Worm (Caenorhabditis elegans) whole organism, L4 larva: ENCODE data around the gene F56C3.9.

Experiments
- D1046.2 ChIP-seq: fragments of 200-800 bp; sonication (Bioruptor generic); IDR thresholded peaks from 2 replicates; pipeline ENCODE4 v1.3.6; 2022; ENCODE audit warnings: missing genetic modification characterization, missing compliant biosample characterization
- F10B5.3 ChIP-seq: sonication (generic microtip); optimal IDR thresholded peaks from 2 replicates; lab custom pipeline; 2016; ENCODE audit warnings: mild to moderate bottlenecking, missing genetic modification characterization, missing compliant biosample characterization
- F26F4.8 ChIP-seq: fragments of 200-800 bp; sonication (Bioruptor generic); conservative IDR thresholded peaks from 2 replicates; pipeline ENCODE4 v1.3.6; 2022; ENCODE audit warnings: missing genetic modification characterization, missing compliant biosample characterization
- F44E2.7 ChIP-seq: fragments of 200-800 bp; sonication (Bioruptor generic); IDR thresholded peaks from 2 replicates; pipeline ENCODE4 v2.1.2; 2022; ENCODE audit warnings: missing genetic modification characterization, missing compliant biosample characterization
- T20F7.1 ChIP-seq: fragments of 200-800 bp; sonication (Bioruptor generic); optimal IDR thresholded peaks from 2 replicates; lab custom pipeline; 2018; ENCODE audit warnings: mild to moderate bottlenecking, missing genetic modification characterization, missing compliant biosample characterization
- T26A8.4 ChIP-seq: fragments of 200-800 bp; sonication (Bioruptor generic); IDR thresholded peaks from 2 replicates; pipeline ENCODE4 v1.3.6; 2022; ENCODE audit warnings: missing genetic modification characterization, missing compliant biosample characterization
- Y48G9A.11 ChIP-seq: fragments of 200-800 bp; sonication (Bioruptor generic); IDR thresholded peaks from 2 replicates; pipeline ENCODE4 v1.3.6; 2022; ENCODE audit warnings: missing genetic modification reagents, missing genetic modification characterization, missing compliant biosample characterization
- ZK546.5 ChIP-seq, 2 experiments: sonication (generic microtip); optimal IDR thresholded peaks; 2 replicates each; lab custom pipeline; 2017; ENCODE audit warnings: missing biosample characterization in 2 of 2, missing genetic modification characterization in 2 of 2
- arid-1 ChIP-seq: fragments of 200-800 bp; sonication (Bioruptor generic); conservative IDR thresholded peaks from 2 replicates; pipeline ENCODE4 v1.3.6; 2022; ENCODE audit warnings: missing genetic modification reagents, missing genetic modification characterization, missing compliant biosample characterization
- ceh-32 ChIP-seq: sonication (generic microtip); optimal IDR thresholded peaks from 2 replicates; lab custom pipeline; 2016; ENCODE audit warnings: mild to moderate bottlenecking, missing genetic modification characterization, missing compliant biosample characterization; ENCODE audit not compliant: poor library complexity
- ces-1 ChIP-seq: fragments of 150-350 bp; sonication (generic microtip); optimal IDR thresholded peaks from 4 replicates; lab custom pipeline; 2014; ENCODE audit warnings: missing biosample characterization, missing genetic modification reagents, missing genetic modification characterization
- daf-12 ChIP-seq: fragments of 150-350 bp; optimal IDR thresholded peaks from 2 replicates; lab custom pipeline; 2014; ENCODE audit warnings: missing biosample characterization, missing genetic modification reagents, missing genetic modification characterization
- daf-19 ChIP-seq: fragments of 200-800 bp; sonication (Bioruptor generic); conservative IDR thresholded peaks from 2 replicates; pipeline ENCODE4 v1.3.6; 2022; ENCODE audit warnings: missing genetic modification characterization, missing compliant biosample characterization
- daf-8 ChIP-seq: fragments of 200-800 bp; sonication (Bioruptor generic); IDR thresholded peaks from 2 replicates; pipeline ENCODE4 v1.3.6; 2022; ENCODE audit warnings: missing genetic modification characterization, missing compliant biosample characterization
- duxl-1 ChIP-seq: sonication (generic microtip); optimal IDR thresholded peaks from 2 replicates; lab custom pipeline; 2016; ENCODE audit warnings: mild to moderate bottlenecking, missing genetic modification characterization, moderate library complexity, missing compliant biosample characterization; ENCODE audit not compliant: poor library complexity
- dve-1 ChIP-seq: sonication (generic microtip); optimal IDR thresholded peaks from 2 replicates; lab custom pipeline; 2017; ENCODE audit warnings: antibody characterized with exemption, mild to moderate bottlenecking, missing genetic modification characterization, missing compliant biosample characterization; ENCODE audit not compliant: insufficient read depth
- egl-43 ChIP-seq: fragments of 200-800 bp; sonication (Bioruptor generic); IDR thresholded peaks from 2 replicates; pipeline ENCODE4 v1.3.6; 2022; ENCODE audit warnings: missing genetic modification reagents, missing genetic modification characterization, missing compliant biosample characterization
- fkh-10 ChIP-seq: fragments of 150-350 bp; optimal IDR thresholded peaks from 2 replicates; lab custom pipeline; 2014; ENCODE audit warnings: missing biosample characterization, missing genetic modification reagents, missing genetic modification characterization
- fos-1 ChIP-seq: fragments of 150-350 bp; optimal IDR thresholded peaks from 2 replicates; lab custom pipeline; 2014; ENCODE audit warnings: missing biosample characterization, missing genetic modification characterization
- gei-8 ChIP-seq: fragments of 200-800 bp; sonication (Bioruptor generic); optimal IDR thresholded peaks from 2 replicates; lab custom pipeline; 2018; ENCODE audit warnings: mild to moderate bottlenecking, missing genetic modification characterization, missing compliant biosample characterization
- hmg-1.1 ChIP-seq: fragments of 200-800 bp; sonication (Bioruptor generic); IDR thresholded peaks from 2 replicates; pipeline ENCODE4 v1.3.6; 2022; ENCODE audit warnings: missing genetic modification reagents, missing genetic modification characterization, missing compliant biosample characterization
- jun-1 ChIP-seq: fragments of 150-350 bp; optimal IDR thresholded peaks from 2 replicates; lab custom pipeline; 2014; ENCODE audit warnings: missing biosample characterization, missing genetic modification reagents, missing genetic modification characterization
- lin-13 ChIP-seq: fragments of 150-350 bp; optimal IDR thresholded peaks from 2 replicates; lab custom pipeline; 2014; ENCODE audit warnings: missing biosample characterization, missing genetic modification reagents, missing genetic modification characterization
- lin-15B ChIP-seq: fragments of 150-350 bp; sonication (generic microtip); optimal IDR thresholded peaks from 3 replicates; lab custom pipeline; 2014; ENCODE audit warnings: missing biosample characterization, missing genetic modification characterization
- lin-38 ChIP-seq: fragments of 200-800 bp; sonication (Bioruptor generic); IDR thresholded peaks from 2 replicates; pipeline ENCODE4 v1.3.6; 2022; ENCODE audit warnings: missing genetic modification reagents, missing genetic modification characterization, missing compliant biosample characterization
- lir-3 ChIP-seq: sonication (generic microtip); optimal IDR thresholded peaks from 2 replicates; lab custom pipeline; 2016; ENCODE audit warnings: mild to moderate bottlenecking, missing genetic modification characterization, missing compliant biosample characterization
- madf-5 ChIP-seq, 2 experiments: fragments of 200-800 bp; sonication (Bioruptor generic); IDR thresholded peaks; 2 replicates each; pipeline ENCODE4 v1.3.6; 2022; ENCODE audit warnings: missing compliant biosample characterization in 2 of 2, missing genetic modification characterization in 2 of 2
- mdl-1 ChIP-seq, 2 experiments: fragments of 150-350 bp in 1 of 2; sonication (generic microtip) in 1 of 2; optimal IDR thresholded peaks; 2 replicates each; lab custom pipeline; 2014 to 2017; ENCODE audit warnings: missing biosample characterization in 2 of 2, missing genetic modification characterization in 2 of 2
- mdt-29 ChIP-seq: fragments of 200-800 bp; sonication (Bioruptor generic); IDR thresholded peaks from 2 replicates; pipeline ENCODE4 v1.3.6; 2022; ENCODE audit warnings: missing genetic modification reagents, missing genetic modification characterization, missing compliant biosample characterization
- mep-1 ChIP-seq: fragments of 150-350 bp; sonication (generic microtip); optimal IDR thresholded peaks from 3 replicates; lab custom pipeline; 2014; ENCODE audit warnings: missing biosample characterization, missing genetic modification characterization
- mes-2 ChIP-seq: sonication (generic microtip); optimal IDR thresholded peaks from 2 replicates; lab custom pipeline; 2016; ENCODE audit warnings: missing genotype, mild to moderate bottlenecking, missing genetic modification characterization, missing compliant biosample characterization; ENCODE audit not compliant: poor library complexity, severe bottlenecking
- mxl-2 ChIP-seq: fragments of 200-800 bp; sonication (Bioruptor generic); conservative IDR thresholded peaks from 2 replicates; pipeline ENCODE4 v1.3.6; 2022; ENCODE audit warnings: missing genetic modification reagents, missing genetic modification characterization, missing compliant biosample characterization
- nhr-11 ChIP-seq: fragments of 150-350 bp; optimal IDR thresholded peaks from 2 replicates; lab custom pipeline; 2014; ENCODE audit warnings: missing biosample characterization, missing genetic modification characterization
- nhr-111 ChIP-seq: fragments of 200-800 bp; sonication (Bioruptor generic); optimal IDR thresholded peaks from 2 replicates; lab custom pipeline; 2018; ENCODE audit warnings: mild to moderate bottlenecking, missing genetic modification characterization, missing compliant biosample characterization
- nhr-237 ChIP-seq: sonication (generic microtip); optimal IDR thresholded peaks from 2 replicates; lab custom pipeline; 2017; ENCODE audit warnings: missing biosample characterization, missing genetic modification characterization
- nhr-42 ChIP-seq: fragments of 200-800 bp; sonication (Bioruptor generic); IDR thresholded peaks from 2 replicates; pipeline ENCODE4 v1.3.6; 2022; ENCODE audit warnings: missing genetic modification characterization, missing compliant biosample characterization
- nhr-48 ChIP-seq: sonication (generic microtip); optimal IDR thresholded peaks from 2 replicates; lab custom pipeline; 2016; ENCODE audit warnings: mild to moderate bottlenecking, missing genetic modification characterization, missing compliant biosample characterization
- nhr-6 ChIP-seq: fragments of 150-350 bp; optimal IDR thresholded peaks from 2 replicates; lab custom pipeline; 2014; ENCODE audit warnings: missing biosample characterization, missing genetic modification characterization
- php-3 ChIP-seq: fragments of 200-800 bp; sonication (Bioruptor generic); IDR thresholded peaks from 2 replicates; pipeline ENCODE4 v1.3.6; 2022; ENCODE audit warnings: missing genetic modification reagents, missing genetic modification characterization, missing compliant biosample characterization
- saeg-2 ChIP-seq: fragments of 200-800 bp; sonication (Bioruptor generic); IDR thresholded peaks from 2 replicates; pipeline ENCODE4 v1.3.6; 2022; ENCODE audit warnings: missing genetic modification reagents, missing genetic modification characterization, missing compliant biosample characterization
- sdz-12 ChIP-seq: fragments of 200-800 bp; sonication (Bioruptor generic); optimal IDR thresholded peaks from 2 replicates; lab custom pipeline; 2018; ENCODE audit warnings: mild to moderate bottlenecking, missing genetic modification characterization, missing compliant biosample characterization
- snpc-1.2 ChIP-seq: fragments of 200-800 bp; sonication (Bioruptor generic); IDR thresholded peaks from 2 replicates; pipeline ENCODE4 v1.3.6; 2022; ENCODE audit warnings: missing genetic modification reagents, missing genetic modification characterization, missing compliant biosample characterization
- snpc-4 ChIP-seq: fragments of 150-350 bp; optimal IDR thresholded peaks from 2 replicates; lab custom pipeline; 2014; ENCODE audit warnings: missing biosample characterization, missing genetic modification characterization
- spr-1 ChIP-seq: sonication (generic microtip); optimal IDR thresholded peaks from 2 replicates; lab custom pipeline; 2016; ENCODE audit warnings: mild to moderate bottlenecking, missing genetic modification characterization, missing compliant biosample characterization
- tag-97 ChIP-seq: fragments of 200-800 bp; sonication (Bioruptor generic); IDR thresholded peaks from 2 replicates; pipeline ENCODE4 v1.3.6; 2022; ENCODE audit warnings: missing genetic modification characterization, missing compliant biosample characterization
- unc-130 ChIP-seq: sonication (generic microtip); optimal IDR thresholded peaks from 2 replicates; lab custom pipeline; 2016; ENCODE audit warnings: missing genetic modification reagents, missing genetic modification characterization, missing compliant biosample characterization
- unc-39 ChIP-seq: sonication (generic microtip); optimal IDR thresholded peaks from 2 replicates; lab custom pipeline; 2017; ENCODE audit warnings: missing biosample characterization, missing genetic modification characterization
- unc-62 ChIP-seq, 3 experiments: fragments of 150-350 bp in 1 of 3; sonication (generic microtip); optimal IDR thresholded peaks in 2 of 3; peaks in 1 of 3; 1 replicate in 1 of 3; 2 replicates in 2 of 3; lab custom pipeline; 2014 to 2017; ENCODE audit warnings: missing biosample characterization in 3 of 3, missing genetic modification characterization in 3 of 3, missing genetic modification reagents in 3 of 3, missing genotype in 1 of 3
- zfp-3 ChIP-seq: fragments of 200-800 bp; sonication (Bioruptor generic); conservative IDR thresholded peaks from 2 replicates; pipeline ENCODE4 v1.3.6; 2022; ENCODE audit warnings: missing genetic modification reagents, missing genetic modification characterization, missing compliant biosample characterization

The F56C3.9 gene

ce11 chrX:1389382-1389983, 4.3 kb downstream of the F56C3.9 start:
- TF ChIP-seq ZK546.5 (tag; optimal IDR thresholded peaks at IDR 0.05; lab: Kevin White, UChicago), result peak in 1 of 2 experiments; percentile 55
- peak; percentile 88 for TF ChIP-seq ces-1
- no peak for TF ChIP-seq gei-8 (GFP tag; lab: Kevin White, UChicago)
- peak; percentile 94 for TF ChIP-seq nhr-11
- peak; percentile 74 for TF ChIP-seq zfp-3 (GFP tag; lab: Robert Waterston, UW)
- peak; percentile 81; the same call in 1 of the 2 replicates for TF ChIP-seq saeg-2
- no peak for TF ChIP-seq lin-15B (tag; lab: Kevin White, UChicago)
- peak; percentile 97 for TF ChIP-seq duxl-1 (tag; lab: Kevin White, UChicago)
- TF ChIP-seq nhr-48 (tag; lab: Kevin White, UChicago), result peak; percentile 93
- peak; percentile 77 for TF ChIP-seq fkh-10 (GFP tag; lab: Kevin White, UChicago)
- no peak for TF ChIP-seq madf-5 (GFP tag; IDR thresholded peaks at IDR 0.05; lab: Robert Waterston, UW)
- no peak for TF ChIP-seq unc-39 (tag; lab: Kevin White, UChicago)
- TF ChIP-seq spr-1 (tag; lab: Kevin White, UChicago), result peak; percentile 96
- TF ChIP-seq nhr-237 (tag; lab: Kevin White, UChicago), result peak; percentile 78
- TF ChIP-seq nhr-6 (tag; lab: Kevin White, UChicago), result peak; percentile 98
- peak; percentile 94 for TF ChIP-seq dve-1
- TF ChIP-seq T20F7.1 (GFP tag; lab: Kevin White, UChicago), result peak; percentile 88
- TF ChIP-seq F10B5.3 (tag; lab: Kevin White, UChicago), result peak; percentile 83
- no peak for TF ChIP-seq nhr-111
- no peak; the same call in 1 of the 2 replicates for TF ChIP-seq arid-1 (GFP tag; lab: Robert Waterston, UW)
- TF ChIP-seq mes-2 (tag; lab: Kevin White, UChicago), result peak; percentile 87
- peak; percentile 67 for TF ChIP-seq lir-3
- TF ChIP-seq daf-12 (tag; lab: Kevin White, UChicago), result no peak
- peak; percentile 77 for TF ChIP-seq ceh-32
- TF ChIP-seq mxl-2 (GFP tag; lab: Robert Waterston, UW), result no peak
- 0 out of 2 replicates have a peak, but pooled peaks have one; percentile 29 for TF ChIP-seq Y48G9A.11 (GFP tag; lab: Robert Waterston, UW)
- TF ChIP-seq unc-130, result no peak
- no peak for TF ChIP-seq sdz-12
- TF ChIP-seq T26A8.4 (GFP tag; lab: Robert Waterston, UW), result peak; percentile 98
- peak; percentile 99 for TF ChIP-seq hmg-1.1 (GFP tag; lab: Robert Waterston, UW)
- peak; percentile 87 for TF ChIP-seq php-3 (GFP tag; lab: Robert Waterston, UW)
- peak; percentile 96 for TF ChIP-seq nhr-42 (GFP tag; lab: Robert Waterston, UW)
- peak; percentile 95 for TF ChIP-seq jun-1
- TF ChIP-seq fos-1 (tag; lab: Kevin White, UChicago), result peak; percentile 66
- peak; percentile 69 to 85 for TF ChIP-seq mdl-1 (tag; optimal IDR thresholded peaks at IDR 0.05; lab: Kevin White, UChicago)
- TF ChIP-seq daf-19 (GFP tag; lab: Robert Waterston, UW), result peak; percentile 82; the same call in 1 of the 2 replicates
- TF ChIP-seq lin-13 (GFP tag; lab: Kevin White, UChicago), result peak; percentile 95
- no peak for TF ChIP-seq F44E2.7 (GFP tag; lab: Robert Waterston, UW)
- peak; percentile 99 for TF ChIP-seq mep-1 (tag; lab: Kevin White, UChicago)
- no peak for TF ChIP-seq snpc-4 (tag; lab: Kevin White, UChicago)
- TF ChIP-seq unc-62 (GFP tag; optimal IDR thresholded peaks at IDR 0.05 in 1 of 2; lab: Kevin White, UChicago), result peak; percentile 70 to 97
- TF ChIP-seq unc-62 (tag; optimal IDR thresholded peaks at IDR 0.05; lab: Kevin White, UChicago), result peak; percentile 36
- TF ChIP-seq egl-43, result peak; percentile 77
- no peak for TF ChIP-seq snpc-1.2 (GFP tag; lab: Robert Waterston, UW)
- TF ChIP-seq daf-8, result no peak
- no peak for TF ChIP-seq tag-97 (GFP tag; lab: Robert Waterston, UW)
- no peak; the same call in 1 of the 2 replicates for TF ChIP-seq mdt-29 (GFP tag; lab: Robert Waterston, UW)
- no peak for TF ChIP-seq F26F4.8 (GFP tag; lab: Robert Waterston, UW)
- TF ChIP-seq D1046.2 (GFP tag; lab: Robert Waterston, UW), result no peak
- TF ChIP-seq lin-38, result peak; percentile 72
